Worm (Caenorhabditis elegans) whole organism, L4 larva: Measurements from ENCODE around the gene F53B1.3.
A peak's percentile ranks its signal among the peaks of the same experiment; 100 is the strongest.

Experiments
- F10B5.3 ChIP-seq: sonication (generic microtip); optimal IDR thresholded peaks from 2 replicates; lab custom pipeline; 2016; ENCODE audit warnings: mild to moderate bottlenecking, missing genetic modification characterization, missing compliant biosample characterization
- T20F7.1 ChIP-seq: fragments of 200-800 bp; sonication (Bioruptor generic); optimal IDR thresholded peaks from 2 replicates; lab custom pipeline; 2018; ENCODE audit warnings: mild to moderate bottlenecking, missing genetic modification characterization, missing compliant biosample characterization
- ZK337.2 ChIP-seq: fragments of 200-800 bp; sonication (Bioruptor generic); IDR thresholded peaks from 2 replicates; pipeline ENCODE4 v1.3.6; 2022; ENCODE audit warnings: missing genetic modification reagents, missing genetic modification characterization, missing compliant biosample characterization
- ZK546.5 ChIP-seq, 2 experiments: sonication (generic microtip); optimal IDR thresholded peaks; 2 replicates each; lab custom pipeline; 2017; ENCODE audit warnings: missing biosample characterization in 2 of 2, missing genetic modification characterization in 2 of 2
- aha-1 ChIP-seq: fragments of 150-350 bp; peaks from one replicate; lab custom pipeline; 2014; ENCODE audit warnings: missing biosample characterization, missing genetic modification characterization
- arid-1 ChIP-seq: fragments of 200-800 bp; sonication (Bioruptor generic); conservative IDR thresholded peaks from 2 replicates; pipeline ENCODE4 v1.3.6; 2022; ENCODE audit warnings: missing genetic modification reagents, missing genetic modification characterization, missing compliant biosample characterization
- ceh-82 ChIP-seq: sonication (generic microtip); optimal IDR thresholded peaks from 2 replicates; lab custom pipeline; 2017; ENCODE audit warnings: missing biosample characterization, missing genetic modification characterization
- cey-2 ChIP-seq: sonication (generic microtip); optimal IDR thresholded peaks from 3 replicates; lab custom pipeline; 2017; ENCODE audit warnings: missing genetic modification characterization, mild to moderate bottlenecking, missing compliant biosample characterization, antibody characterized with exemption, borderline replicate concordance; ENCODE audit not compliant: insufficient read depth
- daf-16 ChIP-seq, 3 experiments: sonication (generic microtip); optimal IDR thresholded peaks; 2 replicates each; lab custom pipeline; 2016 to 2017; ENCODE audit warnings: missing genetic modification characterization in 3 of 3, missing genetic modification reagents in 3 of 3, mild to moderate bottlenecking in 2 of 3, missing compliant biosample characterization in 2 of 3, missing biosample characterization in 1 of 3, moderate library complexity in 1 of 3
- dmd-6 ChIP-seq: fragments of 200-800 bp; sonication (Bioruptor generic); IDR thresholded peaks from 2 replicates; pipeline ENCODE4 v1.3.6; 2022; ENCODE audit warnings: missing genetic modification reagents, missing genetic modification characterization, missing compliant biosample characterization
- dpl-1 ChIP-seq: fragments of 150-350 bp; optimal IDR thresholded peaks from 2 replicates; lab custom pipeline; 2014; ENCODE audit warnings: missing biosample characterization, missing genetic modification reagents, missing genetic modification characterization
- dve-1 ChIP-seq: sonication (generic microtip); optimal IDR thresholded peaks from 2 replicates; lab custom pipeline; 2017; ENCODE audit warnings: antibody characterized with exemption, mild to moderate bottlenecking, missing genetic modification characterization, missing compliant biosample characterization; ENCODE audit not compliant: insufficient read depth
- hif-1 ChIP-seq, 2 experiments: sonication (generic microtip); optimal IDR thresholded peaks; 2 replicates each; lab custom pipeline; 2016 to 2017; ENCODE audit warnings: missing compliant biosample characterization in 2 of 2, missing genetic modification characterization in 2 of 2, missing genetic modification reagents in 2 of 2, missing genotype in 2 of 2, mild to moderate bottlenecking in 1 of 2
- hlh-11 ChIP-seq: fragments of 200-800 bp; sonication (Bioruptor generic); optimal IDR thresholded peaks from 2 replicates; lab custom pipeline; 2018; ENCODE audit warnings: mild to moderate bottlenecking, missing genetic modification characterization, missing compliant biosample characterization
- hlh-30 ChIP-seq: sonication (generic microtip); optimal IDR thresholded peaks from 2 replicates; lab custom pipeline; 2017; ENCODE audit warnings: antibody characterized with exemption, mild to moderate bottlenecking, missing genetic modification characterization, missing compliant biosample characterization; ENCODE audit not compliant: insufficient read depth
- lin-13 ChIP-seq: fragments of 150-350 bp; optimal IDR thresholded peaks from 2 replicates; lab custom pipeline; 2014; ENCODE audit warnings: missing biosample characterization, missing genetic modification reagents, missing genetic modification characterization
- lin-15B ChIP-seq: fragments of 150-350 bp; sonication (generic microtip); optimal IDR thresholded peaks from 3 replicates; lab custom pipeline; 2014; ENCODE audit warnings: missing biosample characterization, missing genetic modification characterization
- madf-9 ChIP-seq: fragments of 200-800 bp; sonication (Bioruptor generic); conservative IDR thresholded peaks from 2 replicates; pipeline ENCODE4 v1.3.6; 2022; ENCODE audit warnings: missing genetic modification reagents, missing genetic modification characterization, missing compliant biosample characterization
- mes-2 ChIP-seq: sonication (generic microtip); optimal IDR thresholded peaks from 2 replicates; lab custom pipeline; 2016; ENCODE audit warnings: missing genotype, mild to moderate bottlenecking, missing genetic modification characterization, missing compliant biosample characterization; ENCODE audit not compliant: poor library complexity, severe bottlenecking
- mxl-2 ChIP-seq: fragments of 200-800 bp; sonication (Bioruptor generic); conservative IDR thresholded peaks from 2 replicates; pipeline ENCODE4 v1.3.6; 2022; ENCODE audit warnings: missing genetic modification reagents, missing genetic modification characterization, missing compliant biosample characterization
- mxl-3 ChIP-seq: fragments of 200-800 bp; sonication (Bioruptor generic); optimal IDR thresholded peaks from 2 replicates; lab custom pipeline; 2018; ENCODE audit warnings: mild to moderate bottlenecking, missing genetic modification characterization, missing compliant biosample characterization
- nhr-102 ChIP-seq: sonication (generic microtip); optimal IDR thresholded peaks from 2 replicates; lab custom pipeline; 2016; ENCODE audit warnings: mild to moderate bottlenecking, missing genetic modification characterization, moderate library complexity, missing compliant biosample characterization
- nhr-111 ChIP-seq: fragments of 200-800 bp; sonication (Bioruptor generic); optimal IDR thresholded peaks from 2 replicates; lab custom pipeline; 2018; ENCODE audit warnings: mild to moderate bottlenecking, missing genetic modification characterization, missing compliant biosample characterization
- nhr-48 ChIP-seq: sonication (generic microtip); optimal IDR thresholded peaks from 2 replicates; lab custom pipeline; 2016; ENCODE audit warnings: mild to moderate bottlenecking, missing genetic modification characterization, missing compliant biosample characterization
- pqm-1 ChIP-seq: sonication (generic microtip); optimal IDR thresholded peaks from 2 replicates; lab custom pipeline; 2017; ENCODE audit warnings: missing biosample characterization, missing genetic modification characterization
- set-16 ChIP-seq: fragments of 200-800 bp; sonication (Bioruptor generic); IDR thresholded peaks from 2 replicates; pipeline ENCODE4 v1.3.6; 2022; ENCODE audit warnings: missing genetic modification reagents, missing genetic modification characterization, missing compliant biosample characterization
- spr-1 ChIP-seq: sonication (generic microtip); optimal IDR thresholded peaks from 2 replicates; lab custom pipeline; 2016; ENCODE audit warnings: mild to moderate bottlenecking, missing genetic modification characterization, missing compliant biosample characterization
- tra-1 ChIP-seq: fragments of 200-800 bp; sonication (Bioruptor generic); IDR thresholded peaks from 2 replicates; pipeline ENCODE4 v1.3.6; 2022; ENCODE audit warnings: missing genetic modification reagents, missing genetic modification characterization, missing compliant biosample characterization
- unc-62 ChIP-seq, 3 experiments: fragments of 150-350 bp in 1 of 3; sonication (generic microtip); optimal IDR thresholded peaks in 2 of 3; peaks in 1 of 3; 1 replicate in 1 of 3; 2 replicates in 2 of 3; lab custom pipeline; 2014 to 2017; ENCODE audit warnings: missing biosample characterization in 3 of 3, missing genetic modification characterization in 3 of 3, missing genetic modification reagents in 3 of 3, missing genotype in 1 of 3
- vab-7 ChIP-seq: fragments of 200-800 bp; sonication (Bioruptor generic); IDR thresholded peaks from 2 replicates; pipeline ENCODE4 v1.3.6; 2022; ENCODE audit warnings: missing genetic modification reagents, missing genetic modification characterization, missing compliant biosample characterization
- zfp-3 ChIP-seq: fragments of 200-800 bp; sonication (Bioruptor generic); conservative IDR thresholded peaks from 2 replicates; pipeline ENCODE4 v1.3.6; 2022; ENCODE audit warnings: missing genetic modification reagents, missing genetic modification characterization, missing compliant biosample characterization
- zip-2 ChIP-seq: fragments of 150-350 bp; optimal IDR thresholded peaks from 2 replicates; lab custom pipeline; 2014; ENCODE audit warnings: missing biosample characterization, missing genetic modification characterization
- ztf-11 ChIP-seq: fragments of 150-350 bp; optimal IDR thresholded peaks from 2 replicates; lab custom pipeline; 2014; ENCODE audit warnings: missing biosample characterization, missing genetic modification characterization

F53B1.3 gene

ce11 chrX:2107414-2107813 lies 2.0 kb downstream of the F53B1.3 start:
- no peak for TF ChIP-seq lin-13
- TF ChIP-seq hlh-11 (tag; lab: Kevin White, UChicago): peak; percentile 69
- TF ChIP-seq zip-2 (tag; lab: Kevin White, UChicago): no peak
- peak; percentile 92 for TF ChIP-seq mxl-2
- peak; percentile 83 for TF ChIP-seq dve-1 (tag; lab: Kevin White, UChicago)
- TF ChIP-seq madf-9 (GFP tag; lab: Robert Waterston, UW): no peak
- no peak for TF ChIP-seq daf-16 (GFP tag; optimal IDR thresholded peaks at IDR 0.05; lab: Kevin White, UChicago)
- TF ChIP-seq daf-16 (tag; optimal IDR thresholded peaks at IDR 0.05; lab: Kevin White, UChicago): peak; percentile 65
- peak; percentile 70 for TF ChIP-seq pqm-1 (tag; lab: Kevin White, UChicago)
- peak; percentile 4 for TF ChIP-seq nhr-48 (tag; lab: Kevin White, UChicago)
- 0 out of 2 replicates have a peak, but pooled peaks have one; percentile 30 for TF ChIP-seq tra-1 (GFP tag; lab: Robert Waterston, UW)
- TF ChIP-seq dmd-6: peak; percentile 87
- TF ChIP-seq hlh-30 (tag; lab: Kevin White, UChicago): peak; percentile 46
- TF ChIP-seq ztf-11 (tag; lab: Kevin White, UChicago): no peak
- peak; percentile 5 for TF ChIP-seq aha-1 (tag; lab: Kevin White, UChicago)

- TF ChIP-seq dpl-1 (GFP tag; lab: Kevin White, UChicago) (no peak), pqm-1 (tag; lab: Kevin White, UChicago) (peak; percentile 15), ceh-82 (tag; lab: Kevin White, UChicago) (no peak), nhr-102 (no peak), unc-62 (GFP tag; optimal IDR thresholded peaks at IDR 0.05 in 1 of 2; lab: Kevin White, UChicago) (peak in 1 of 2 experiments; percentile 30), unc-62 (tag; optimal IDR thresholded peaks at IDR 0.05; lab: Kevin White, UChicago) (no peak), hif-1 (tag; optimal IDR thresholded peaks at IDR 0.05; lab: Kevin White, UChicago) (peak in 1 of 2 experiments; percentile 1), mxl-3 (peak; percentile 71), ZK546.5 (tag; optimal IDR thresholded peaks at IDR 0.05; lab: Kevin White, UChicago) (no peak), hlh-30 (tag; lab: Kevin White, UChicago) (peak; percentile 1), nhr-111 (GFP tag; lab: Kevin White, UChicago) (no peak), mes-2 (no peak), zip-2 (tag; lab: Kevin White, UChicago) (no peak)
Observed at ce11 chrX:2108182-2108581, 2.8 kb downstream of the F53B1.3 start.

- TF ChIP-seq nhr-48 (tag; lab: Kevin White, UChicago) (no peak), lin-15B (no peak), cey-2 (tag; lab: Kevin White, UChicago) (no peak), unc-62 (GFP tag; optimal IDR thresholded peaks at IDR 0.05 in 1 of 2; lab: Kevin White, UChicago) (no peak), unc-62 (tag; optimal IDR thresholded peaks at IDR 0.05; lab: Kevin White, UChicago) (no peak), spr-1 (tag; lab: Kevin White, UChicago) (no peak), F10B5.3 (no peak), arid-1 (GFP tag; lab: Robert Waterston, UW) (no peak), set-16 (GFP tag; lab: Robert Waterston, UW) (no peak), ztf-11 (tag; lab: Kevin White, UChicago) (no peak), vab-7 (GFP tag; lab: Robert Waterston, UW) (no peak), zfp-3 (GFP tag; lab: Robert Waterston, UW) (no peak), ZK337.2 (GFP tag; lab: Robert Waterston, UW) (no peak), T20F7.1 (GFP tag; lab: Kevin White, UChicago) (no peak), hif-1 (tag; optimal IDR thresholded peaks at IDR 0.05; lab: Kevin White, UChicago) (no peak)
Observed at ce11 chrX:2108682-2109081, 3.3 kb downstream of the F53B1.3 start, which contains the start of gene F53B1.2. TSS of gene F53B1.2 (plus strand) at chrX:2108982.
